Worm (Caenorhabditis elegans) whole organism, L4 larva: ENCODE results near the gene F28F5.4.

Source experiments
- Y5F2A.4 ChIP-seq: fragments of 200-800 bp; sonication (Bioruptor generic); optimal IDR thresholded peaks from 2 replicates; lab custom pipeline; 2018; ENCODE audit warnings: mild to moderate bottlenecking, missing genetic modification characterization, missing compliant biosample characterization
- aly-2 ChIP-seq: sonication (generic microtip); optimal IDR thresholded peaks from 2 replicates; lab custom pipeline; 2018; ENCODE audit warnings: missing biosample characterization, missing genetic modification characterization
- ceh-20 ChIP-seq: fragments of 200-800 bp; sonication (Bioruptor generic); IDR thresholded peaks from 2 replicates; pipeline ENCODE4 v1.3.6; 2022; ENCODE audit warnings: missing genetic modification reagents, missing genetic modification characterization, missing compliant biosample characterization
- dmd-6 ChIP-seq: fragments of 200-800 bp; sonication (Bioruptor generic); IDR thresholded peaks from 2 replicates; pipeline ENCODE4 v1.3.6; 2022; ENCODE audit warnings: missing genetic modification reagents, missing genetic modification characterization, missing compliant biosample characterization
- fkh-10 ChIP-seq: fragments of 150-350 bp; optimal IDR thresholded peaks from 2 replicates; lab custom pipeline; 2014; ENCODE audit warnings: missing biosample characterization, missing genetic modification reagents, missing genetic modification characterization
- lin-39 ChIP-seq: fragments of 150-350 bp; optimal IDR thresholded peaks from 2 replicates; lab custom pipeline; 2014; ENCODE audit warnings: missing biosample characterization, missing genetic modification reagents, missing genetic modification characterization
- madf-9 ChIP-seq: fragments of 200-800 bp; sonication (Bioruptor generic); conservative IDR thresholded peaks from 2 replicates; pipeline ENCODE4 v1.3.6; 2022; ENCODE audit warnings: missing genetic modification reagents, missing genetic modification characterization, missing compliant biosample characterization
- nhr-25 ChIP-seq: sonication (generic microtip); optimal IDR thresholded peaks from 2 replicates; lab custom pipeline; 2017; ENCODE audit warnings: missing genetic modification characterization, mild to moderate bottlenecking, missing compliant biosample characterization, antibody characterized with exemption, moderate library complexity, borderline replicate concordance; ENCODE audit not compliant: insufficient read depth
- nhr-28 ChIP-seq: fragments of 150-350 bp; optimal IDR thresholded peaks from 2 replicates; lab custom pipeline; 2014; ENCODE audit warnings: missing biosample characterization, missing genetic modification characterization
- skn-1 ChIP-seq: fragments of 150-350 bp; optimal IDR thresholded peaks from 2 replicates; lab custom pipeline; 2014; ENCODE audit warnings: missing biosample characterization, missing genetic modification characterization
- unc-39 ChIP-seq: sonication (generic microtip); optimal IDR thresholded peaks from 2 replicates; lab custom pipeline; 2017; ENCODE audit warnings: missing biosample characterization, missing genetic modification characterization
- unc-62 ChIP-seq, 3 experiments: fragments of 150-350 bp in 1 of 3; sonication (generic microtip); optimal IDR thresholded peaks in 2 of 3; peaks in 1 of 3; 1 replicate in 1 of 3; 2 replicates in 2 of 3; lab custom pipeline; 2014 to 2017; ENCODE audit warnings: missing biosample characterization in 3 of 3, missing genetic modification characterization in 3 of 3, missing genetic modification reagents in 3 of 3, missing genotype in 1 of 3
- zag-1 ChIP-seq: fragments of 150-350 bp; optimal IDR thresholded peaks from 2 replicates; lab custom pipeline; 2014; ENCODE audit warnings: missing biosample characterization, missing genetic modification characterization
- ztf-11 ChIP-seq: fragments of 150-350 bp; optimal IDR thresholded peaks from 2 replicates; lab custom pipeline; 2014; ENCODE audit warnings: missing biosample characterization, missing genetic modification characterization

DNA sequence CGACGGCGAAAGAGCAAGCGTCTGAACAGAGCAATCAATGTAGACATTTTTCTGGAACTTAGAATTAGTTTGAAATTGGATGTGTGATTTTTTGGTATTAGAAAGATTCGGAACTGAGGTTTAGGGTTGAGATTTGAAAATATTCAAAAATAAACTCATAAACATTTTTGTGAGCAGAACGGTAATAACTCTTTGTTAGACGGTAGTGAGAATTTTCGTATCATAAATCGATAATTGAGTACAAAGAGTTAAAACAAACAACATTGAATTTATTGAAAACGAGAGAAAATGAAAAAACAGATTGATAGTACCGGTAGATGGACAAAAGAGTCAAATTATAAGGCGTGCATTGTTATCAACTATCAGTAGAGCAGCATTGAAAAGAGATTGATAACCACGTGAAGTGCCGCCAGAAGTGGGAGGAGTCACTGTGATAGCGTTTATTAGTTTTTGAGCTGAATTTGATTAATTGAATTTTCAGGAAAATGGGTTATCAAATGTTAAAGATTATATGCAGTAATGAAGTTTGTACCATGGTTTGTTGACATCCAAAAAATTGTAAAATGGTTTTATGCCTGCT is 2.6 kb upstream of the F28F5.4 start, which contains the start of gene F28F5.6:
- TF ChIP-seq Y5F2A.4 (GFP tag; lab: Kevin White, UChicago) (no peak), madf-9 (no peak), unc-39 (tag; lab: Kevin White, UChicago) (no peak), dmd-6 (GFP tag; lab: Robert Waterston, UW) (peak; percentile 63), zag-1 (no peak), nhr-28 (peak; percentile 68), fkh-10 (no peak), lin-39 (tag; lab: Kevin White, UChicago) (no peak), aly-2 (no peak), unc-62 (GFP tag; optimal IDR thresholded peaks at IDR 0.05 in 1 of 2; lab: Kevin White, UChicago) (no peak), unc-62 (tag; optimal IDR thresholded peaks at IDR 0.05; lab: Kevin White, UChicago) (no peak), ceh-20 (GFP tag; lab: Robert Waterston, UW) (0 out of 2 replicates have a peak, but pooled peaks have one; percentile 45), ztf-11 (tag; lab: Kevin White, UChicago) (no peak), skn-1 (no peak), nhr-25 (tag; lab: Kevin White, UChicago) (no peak)
